Worm (Caenorhabditis elegans): Measurements from ENCODE around the gene BE10.1.

DNA sequence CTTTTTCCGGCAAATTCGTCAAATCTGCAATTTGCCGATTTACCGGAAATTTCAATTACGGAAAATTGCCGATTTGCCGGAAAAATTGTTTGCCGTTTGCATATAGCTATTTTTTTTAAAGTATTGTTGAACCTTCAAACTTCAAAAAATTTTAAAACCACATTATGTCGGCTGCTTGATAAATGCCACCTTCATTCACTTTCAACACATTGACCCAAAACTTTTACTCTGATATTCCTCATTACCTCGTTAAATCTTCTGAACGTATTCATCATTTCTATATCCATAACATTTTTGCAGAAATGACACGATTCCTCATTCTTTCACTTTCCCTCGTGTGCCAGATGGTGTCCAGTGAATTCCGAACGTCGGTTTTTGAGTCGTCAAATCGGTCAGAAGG, 39.7 kb upstream of the BE10.1 start, which contains the start of gene Y37D8A.3:
- no peak for TF ChIP-seq Y53F4B.3 (GFP tag; IDR thresholded peaks at IDR 0.05)
- TF ChIP-seq bed-1 (GFP tag; IDR thresholded peaks at IDR 0.05), result no peak
- TF ChIP-seq pha-4 (tag; optimal IDR thresholded peaks at IDR 0.05), result no peak
- TF ChIP-seq tlf-1 (GFP tag; optimal IDR thresholded peaks at IDR 0.05), result no peak
- no peak for TF ChIP-seq snpc-4 (GFP tag; optimal IDR thresholded peaks at IDR 0.05)
- TF ChIP-seq snpc-4 (tag; optimal IDR thresholded peaks at IDR 0.05), result no peak
- TF ChIP-seq ztf-3 (GFP tag; optimal IDR thresholded peaks at IDR 0.05), result no peak
- no peak for TF ChIP-seq ztf-25 (GFP tag; IDR thresholded peaks at IDR 0.05)
- TF ChIP-seq ama-1 (optimal IDR thresholded peaks at IDR 0.05), result no peak
- no peak for TF ChIP-seq ama-1 (GFP tag; optimal IDR thresholded peaks at IDR 0.05)
- no peak for TF ChIP-seq tbp1 (GFP tag; optimal IDR thresholded peaks at IDR 0.05)
- no peak for TF ChIP-seq sea-2 (GFP tag; IDR thresholded peaks at IDR 0.05)
- no peak for TF ChIP-seq nfya-1 (tag; optimal IDR thresholded peaks at IDR 0.05; ENCODE audit: borderline replicate concordance, insufficient read depth)
- TF ChIP-seq nfya-2 (GFP tag; IDR thresholded peaks at IDR 0.05), result no peak
- TF ChIP-seq attf-5 (GFP tag; optimal IDR thresholded peaks at IDR 0.05), result no peak
- no peak for TF ChIP-seq dox-1 (GFP tag; IDR thresholded peaks at IDR 0.05)
